Worm (Caenorhabditis elegans) whole organism, midembryonic: Measurements from ENCODE around the gene srt-68.

ENCODE experiments used
- T22C8.4 ChIP-seq: fragments of 200-800 bp; sonication (Bioruptor generic); IDR thresholded peaks from 2 replicates; pipeline ENCODE4 v1.3.6; 2022; ENCODE audit warnings: missing genetic modification characterization, missing compliant biosample characterization
- cog-1 ChIP-seq: sonication (generic microtip); optimal IDR thresholded peaks from 2 replicates; lab custom pipeline; 2016; ENCODE audit warnings: missing genetic modification characterization, missing compliant biosample characterization
- flt-1 ChIP-seq: fragments of 200-800 bp; sonication (Bioruptor generic); IDR thresholded peaks from 2 replicates; pipeline ENCODE4 v1.3.6; 2022; ENCODE audit warnings: missing genetic modification characterization, missing compliant biosample characterization
- med-1 ChIP-seq: sonication (generic microtip); optimal IDR thresholded peaks from 2 replicates; lab custom pipeline; 2017; ENCODE audit warnings: missing genetic modification characterization, mild to moderate bottlenecking, missing compliant biosample characterization, antibody characterized with exemption, missing genetic modification reagents; ENCODE audit not compliant: insufficient read depth
- ref-1 ChIP-seq: fragments of 200-800 bp; sonication (Bioruptor generic); conservative IDR thresholded peaks from 2 replicates; pipeline ENCODE4 v1.3.6; 2022; ENCODE audit warnings: missing genetic modification reagents, missing genetic modification characterization, missing compliant biosample characterization
- tab-1 ChIP-seq: fragments of 200-800 bp; sonication (Bioruptor generic); IDR thresholded peaks from 2 replicates; pipeline ENCODE4 v1.3.6; 2022; ENCODE audit warnings: missing genetic modification characterization, missing compliant biosample characterization
- ztf-23 ChIP-seq: fragments of 200-800 bp; sonication (Bioruptor generic); IDR thresholded peaks from 2 replicates; pipeline ENCODE4 v1.3.6; 2022; ENCODE audit warnings: missing genetic modification reagents, missing genetic modification characterization, missing compliant biosample characterization
- ztf-29 ChIP-seq: fragments of 200-800 bp; sonication (Bioruptor generic); IDR thresholded peaks from 2 replicates; pipeline ENCODE4 v1.3.6; 2022; ENCODE audit warnings: missing genetic modification reagents, missing genetic modification characterization, missing compliant biosample characterization

ce11 chrV:5269024-5269535 lies 17.2 kb upstream of the srt-68 start, which contains the start of gene penr-1:
- TF ChIP-seq T22C8.4 (GFP tag; lab: Robert Waterston, UW) (0 out of 2 replicates have a peak, but pooled peaks have one; percentile 35), ztf-29 (no peak), ref-1 (no peak), flt-1 (GFP tag; lab: Robert Waterston, UW) (no peak), med-1 (no peak), cog-1 (tag; lab: Kevin White, UChicago) (no peak), tab-1 (GFP tag; lab: Robert Waterston, UW) (no peak), ztf-23 (no peak)
